Worm (Caenorhabditis elegans) whole organism, L3 larva: ENCODE measurements around the gene T05D4.5.

Experiments
- ama-1 ChIP-seq: fragments of 150-350 bp; optimal IDR thresholded peaks from 2 replicates; lab custom pipeline; 2018
- ceh-9 ChIP-seq: sonication (generic microtip); optimal IDR thresholded peaks from 2 replicates; lab custom pipeline; 2018; ENCODE audit warnings: missing biosample characterization, missing genetic modification characterization
- fkh-2 ChIP-seq: fragments of 150-350 bp; optimal IDR thresholded peaks from 2 replicates; lab custom pipeline; 2014; ENCODE audit warnings: missing biosample characterization, missing genetic modification reagents, missing genetic modification characterization
- jun-1 ChIP-seq: fragments of 150-350 bp; optimal IDR thresholded peaks from 2 replicates; lab custom pipeline; 2014; ENCODE audit warnings: missing biosample characterization, missing genetic modification reagents, missing genetic modification characterization
- nhr-12 ChIP-seq: fragments of 150-350 bp; optimal IDR thresholded peaks from 2 replicates; lab custom pipeline; 2014; ENCODE audit warnings: missing biosample characterization, missing genetic modification characterization
- nhr-23 ChIP-seq: fragments of 150-350 bp; optimal IDR thresholded peaks from 2 replicates; lab custom pipeline; 2014; ENCODE audit warnings: missing biosample characterization, missing genetic modification reagents, missing genetic modification characterization
- zag-1 ChIP-seq: fragments of 150-350 bp; optimal IDR thresholded peaks from 2 replicates; lab custom pipeline; 2014; ENCODE audit warnings: missing biosample characterization, missing genetic modification characterization
- ztf-11 ChIP-seq: fragments of 150-350 bp; optimal IDR thresholded peaks from 2 replicates; lab custom pipeline; 2014; ENCODE audit warnings: missing biosample characterization, missing genetic modification characterization

- TF ChIP-seq zag-1 (tag; lab: Kevin White, UChicago): no peak
- TF ChIP-seq ama-1: no peak
- TF ChIP-seq nhr-23: no peak
- TF ChIP-seq nhr-12 (tag; lab: Kevin White, UChicago): no peak
- no peak for TF ChIP-seq fkh-2 (tag; lab: Kevin White, UChicago)
- no peak for TF ChIP-seq jun-1 (tag; lab: Kevin White, UChicago)
- TF ChIP-seq ceh-9 (tag; lab: Kevin White, UChicago): no peak
- TF ChIP-seq ztf-11: no peak
Observed at ce11 chrIII:13621717-13622116, 41.1 kb downstream of the T05D4.5 start.
